Fruit fly (Drosophila melanogaster) whole organism, embryonic: Measurements from ENCODE around the gene Dok.

Experiments used
- CG10209 ChIP-seq: fragments of 200-800 bp; sonication (Bioruptor generic); optimal IDR thresholded peaks from 3 replicates; lab custom pipeline; 2017; ENCODE audit warnings: missing biosample characterization, mild to moderate bottlenecking, missing genetic modification characterization, missing genetic modification reagents
- CG1024 ChIP-seq: fragments of 200-800 bp; sonication (Bioruptor generic); IDR thresholded peaks from 2 replicates; pipeline ENCODE4 v1.3.6; 2022; ENCODE audit warnings: missing biosample characterization, missing genetic modification characterization
- CG10321 ChIP-seq: fragments of 200-800 bp; sonication (Bioruptor generic); IDR thresholded peaks from 2 replicates; pipeline ENCODE4 v1.3.6; 2022; ENCODE audit warnings: missing biosample characterization, missing genetic modification characterization
- CG12155 ChIP-seq: fragments of 200-800 bp; sonication (Bioruptor generic); optimal IDR thresholded peaks from 3 replicates; lab custom pipeline; 2016; ENCODE audit warnings: missing biosample characterization, missing genetic modification characterization
- CG1233 ChIP-seq: fragments of 200-800 bp; sonication (Bioruptor generic); optimal IDR thresholded peaks from 4 replicates; lab custom pipeline; 2018; ENCODE audit warnings: missing biosample characterization, mild to moderate bottlenecking, missing genetic modification characterization
- CG13287 ChIP-seq: fragments of 200-800 bp; sonication (Bioruptor generic); IDR thresholded peaks from 2 replicates; pipeline ENCODE4 v1.3.6; 2022; ENCODE audit warnings: missing biosample characterization, missing genetic modification characterization; ENCODE audit not compliant: partially characterized antibody
- CG13624 ChIP-seq: fragments of 200-800 bp; sonication (Bioruptor generic); optimal IDR thresholded peaks from 2 replicates; lab custom pipeline; 2016; ENCODE audit warnings: missing biosample characterization, missing genetic modification characterization
- CG15696 ChIP-seq: fragments of 200-800 bp; sonication (Bioruptor generic); optimal IDR thresholded peaks from 2 replicates; lab custom pipeline; 2019; ENCODE audit warnings: missing biosample characterization, mild to moderate bottlenecking, missing genetic modification characterization, moderate library complexity
- CG17385 ChIP-seq: fragments of 200-800 bp; sonication (Bioruptor generic); optimal IDR thresholded peaks from 3 replicates; lab custom pipeline; 2018; ENCODE audit warnings: missing biosample characterization, mild to moderate bottlenecking, missing genetic modification characterization
- CG18599 ChIP-seq: fragments of 200-800 bp; sonication (Bioruptor generic); optimal IDR thresholded peaks from 3 replicates; lab custom pipeline; 2017; ENCODE audit warnings: missing biosample characterization, missing genetic modification characterization, mild to moderate bottlenecking, moderate library complexity, missing genetic modification reagents
- CG2116 ChIP-seq: fragments of 200-800 bp; sonication (Bioruptor generic); optimal IDR thresholded peaks from 3 replicates; lab custom pipeline; 2018; ENCODE audit warnings: missing biosample characterization, mild to moderate bottlenecking, missing genetic modification characterization
- CG2202 ChIP-seq: fragments of 200-800 bp; sonication (Bioruptor generic); optimal IDR thresholded peaks from 2 replicates; lab custom pipeline; 2018; ENCODE audit warnings: missing biosample characterization, mild to moderate bottlenecking, missing genetic modification characterization
- CG30403 ChIP-seq: fragments of 200-800 bp; sonication (Bioruptor generic); optimal IDR thresholded peaks from 3 replicates; lab custom pipeline; 2016; ENCODE audit warnings: missing biosample characterization, missing genetic modification characterization
- CG3407 ChIP-seq: fragments of 200-800 bp; sonication (Bioruptor generic); optimal IDR thresholded peaks from 2 replicates; lab custom pipeline; 2018; ENCODE audit warnings: missing biosample characterization, mild to moderate bottlenecking, missing genetic modification characterization
- CG3847 ChIP-seq: fragments of 200-800 bp; sonication (Bioruptor generic); IDR thresholded peaks from 2 replicates; pipeline ENCODE4 v1.3.6; 2022; ENCODE audit warnings: missing biosample characterization, missing genetic modification characterization
- CG4360 ChIP-seq: fragments of 200-800 bp; sonication (Bioruptor generic); IDR thresholded peaks from 2 replicates; pipeline ENCODE4 v1.3.6; 2022; ENCODE audit warnings: missing biosample characterization, missing genetic modification characterization
- CG6254 ChIP-seq: fragments of 200-800 bp; sonication (Bioruptor generic); optimal IDR thresholded peaks from 3 replicates; lab custom pipeline; 2017; ENCODE audit warnings: mild to moderate bottlenecking, missing biosample characterization, missing genetic modification reagents, missing genetic modification characterization
- CG8388 ChIP-seq: fragments of 200-800 bp; sonication (Bioruptor generic); optimal IDR thresholded peaks from 2 replicates; lab custom pipeline; 2019; ENCODE audit warnings: missing biosample characterization, mild to moderate bottlenecking, missing genetic modification characterization, moderate library complexity
- CG9437 ChIP-seq: fragments of 200-800 bp; sonication (Bioruptor generic); optimal IDR thresholded peaks from 2 replicates; lab custom pipeline; 2018; ENCODE audit warnings: missing biosample characterization, mild to moderate bottlenecking, missing genetic modification characterization
- D19A ChIP-seq: fragments of 200-800 bp; optimal IDR thresholded peaks from 3 replicates; lab custom pipeline; 2019; ENCODE audit warnings: missing biosample characterization, mild to moderate bottlenecking, missing genetic modification characterization, moderate library complexity
- Dbx ChIP-seq: fragments of 200-800 bp; sonication (Bioruptor generic); IDR thresholded peaks from 3 replicates; pipeline ENCODE4 v1.3.6; 2022; ENCODE audit warnings: missing biosample characterization, missing genetic modification characterization
- Dll ChIP-seq: fragments of 200-800 bp; sonication (Bioruptor generic); IDR thresholded peaks from 4 replicates; pipeline ENCODE4 v1.3.6; 2022; ENCODE audit warnings: missing biosample characterization, missing genetic modification characterization; ENCODE audit not compliant: partially characterized antibody
- Dref ChIP-seq: fragments of 200-800 bp; sonication (Bioruptor generic); IDR thresholded peaks from 2 replicates; pipeline ENCODE4 v1.3.6; 2022; ENCODE audit warnings: missing biosample characterization, missing genetic modification characterization
- E2f2 ChIP-seq: fragments of 200-800 bp; sonication (Bioruptor generic); IDR thresholded peaks from 2 replicates; pipeline ENCODE4 v1.3.6; 2022; ENCODE audit warnings: missing biosample characterization, missing genetic modification characterization
- Hmx ChIP-seq: fragments of 200-800 bp; sonication (Bioruptor generic); optimal IDR thresholded peaks from 2 replicates; lab custom pipeline; 2016; ENCODE audit warnings: missing biosample characterization, missing genetic modification characterization
- Max ChIP-seq: fragments of 200-800 bp; sonication (Bioruptor generic); optimal IDR thresholded peaks from 2 replicates; lab custom pipeline; 2016; ENCODE audit warnings: missing biosample characterization, mild to moderate bottlenecking, missing genetic modification characterization
- Mes4 ChIP-seq: fragments of 200-800 bp; sonication (Bioruptor generic); optimal IDR thresholded peaks from 2 replicates; lab custom pipeline; 2016; ENCODE audit warnings: missing biosample characterization, missing genetic modification characterization
- Myb ChIP-seq: fragments of 200-800 bp; sonication (Bioruptor generic); optimal IDR thresholded peaks from 2 replicates; lab custom pipeline; 2016; ENCODE audit warnings: missing biosample characterization, missing genetic modification characterization
- Nf-YC ChIP-seq: fragments of 200-800 bp; optimal IDR thresholded peaks from 3 replicates; lab custom pipeline; 2019; ENCODE audit warnings: missing biosample characterization, mild to moderate bottlenecking, missing genetic modification characterization, moderate library complexity
- Poxn ChIP-seq: fragments of 200-800 bp; sonication (Bioruptor generic); IDR thresholded peaks from 2 replicates; pipeline ENCODE4 v1.3.6; 2022; ENCODE audit warnings: missing biosample characterization, missing genetic modification characterization
- Side ChIP-seq: fragments of 200-800 bp; sonication (Bioruptor generic); optimal IDR thresholded peaks from 2 replicates; lab custom pipeline; 2016; ENCODE audit warnings: missing biosample characterization, missing genetic modification characterization
- Usf ChIP-seq: fragments of 200-800 bp; sonication (Bioruptor generic); optimal IDR thresholded peaks from 2 replicates; lab custom pipeline; 2017; ENCODE audit warnings: missing genotype, missing biosample characterization, missing genetic modification characterization
- ab ChIP-seq: fragments of 200-800 bp; sonication (Bioruptor generic); optimal IDR thresholded peaks from 2 replicates; lab custom pipeline; 2016; ENCODE audit warnings: missing biosample characterization, missing genetic modification characterization
- bcd ChIP-seq: fragments of 200-800 bp; sonication (Bioruptor generic); optimal IDR thresholded peaks from 2 replicates; lab custom pipeline; 2017; ENCODE audit warnings: missing biosample characterization, mild to moderate bottlenecking, missing genetic modification characterization
- br ChIP-seq: fragments of >200 bp; optimal IDR thresholded peaks from 2 replicates; lab custom pipeline; 2017
- chif ChIP-seq, 2 experiments: fragments of 200-800 bp; sonication (Bioruptor generic); optimal IDR thresholded peaks; 3 replicates each; lab custom pipeline; 2016; ENCODE audit warnings: missing biosample characterization in 2 of 2, missing genetic modification characterization in 2 of 2
- crc ChIP-seq: fragments of 200-800 bp; sonication (Bioruptor generic); optimal IDR thresholded peaks from 2 replicates; lab custom pipeline; 2016; ENCODE audit warnings: missing biosample characterization, missing genetic modification characterization
- eve ChIP-seq, 2 experiments: fragments of >200 bp; optimal IDR thresholded peaks; 2 replicates each; lab custom pipeline; 2017; ENCODE audit warnings: missing biosample characterization in 2 of 2, missing genetic modification characterization in 2 of 2
- fd102C ChIP-seq: fragments of 200-800 bp; sonication (Bioruptor generic); optimal IDR thresholded peaks from 2 replicates; lab custom pipeline; 2018; ENCODE audit warnings: missing biosample characterization, mild to moderate bottlenecking, missing genetic modification characterization, moderate library complexity
- gce ChIP-seq: fragments of 200-800 bp; sonication (Bioruptor generic); IDR thresholded peaks from 3 replicates; pipeline ENCODE4 v1.3.6; 2022; ENCODE audit warnings: missing biosample characterization, missing genetic modification characterization
- otp ChIP-seq: fragments of 200-800 bp; sonication (Bioruptor generic); IDR thresholded peaks from 3 replicates; pipeline ENCODE4, ENCODE4 v1.3.6; 2022; ENCODE audit warnings: missing biosample characterization, missing genetic modification characterization
- pb ChIP-seq: fragments of 200-800 bp; sonication (Bioruptor generic); optimal IDR thresholded peaks from 3 replicates; lab custom pipeline; 2016; ENCODE audit warnings: missing biosample characterization, missing genetic modification characterization
- psq ChIP-seq: fragments of 200-800 bp; sonication (Bioruptor generic); optimal IDR thresholded peaks from 2 replicates; lab custom pipeline; 2017; ENCODE audit warnings: missing biosample characterization, missing genetic modification characterization
- sens ChIP-seq: fragments of 200-800 bp; sonication (Bioruptor generic); peaks from one replicate; lab custom pipeline; 2016; ENCODE audit warnings: missing biosample characterization, missing genetic modification characterization
- so ChIP-seq: fragments of 200-800 bp; sonication (Bioruptor generic); IDR thresholded peaks from 3 replicates; pipeline ENCODE4 v1.3.6; 2022; ENCODE audit warnings: missing biosample characterization, missing genetic modification characterization
- sob ChIP-seq: fragments of 200-800 bp; sonication (Bioruptor generic); IDR thresholded peaks from 2 replicates; pipeline ENCODE4 v1.3.6; 2022; ENCODE audit warnings: missing biosample characterization, missing genetic modification characterization
- sqz ChIP-seq: fragments of 200-800 bp; sonication (Bioruptor generic); optimal IDR thresholded peaks from 3 replicates; lab custom pipeline; 2018; ENCODE audit warnings: missing biosample characterization, mild to moderate bottlenecking, missing genetic modification characterization
- sug ChIP-seq: fragments of 200-800 bp; optimal IDR thresholded peaks from 2 replicates; lab custom pipeline; 2019; ENCODE audit warnings: missing biosample characterization, mild to moderate bottlenecking, missing genetic modification characterization, moderate library complexity
- unpg ChIP-seq: fragments of 200-800 bp; sonication (Bioruptor generic); optimal IDR thresholded peaks from 3 replicates; lab custom pipeline; 2018; ENCODE audit warnings: missing biosample characterization, mild to moderate bottlenecking, missing genetic modification characterization, moderate library complexity
- usp ChIP-seq: fragments of >200 bp; optimal IDR thresholded peaks from 2 replicates; lab custom pipeline; 2017; ENCODE audit warnings: missing biosample characterization, missing genetic modification characterization
- zen2 ChIP-seq: fragments of 200-800 bp; sonication (Bioruptor generic); IDR thresholded peaks from 3 replicates; pipeline ENCODE4 v1.3.6; 2022; ENCODE audit warnings: missing biosample characterization, missing genetic modification characterization; ENCODE audit not compliant: partially characterized antibody

Gene Dok

DNA sequence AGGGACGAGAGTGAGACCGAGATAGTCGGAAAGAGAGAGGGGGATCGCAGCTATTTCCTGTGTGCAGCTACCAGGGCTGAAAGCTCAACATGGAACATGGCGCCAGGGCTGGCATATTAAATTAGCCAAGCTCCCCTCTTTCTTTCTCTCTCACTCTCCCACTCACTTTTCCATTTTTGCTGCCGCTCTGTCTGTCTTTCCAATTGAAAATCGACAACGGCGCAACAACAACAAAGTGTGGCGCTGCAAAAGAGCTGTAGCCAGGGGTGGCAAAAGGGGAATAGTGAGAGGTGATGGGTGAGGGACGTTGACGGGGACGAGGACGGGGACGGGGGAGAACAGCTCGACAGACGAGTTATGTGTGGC, 23.7 kb upstream of the Dok start (continued):
- no peak for TF ChIP-seq CG9437 (GFP tag; lab: Kevin White, UChicago)
- no peak for TF ChIP-seq Side (GFP tag; lab: Kevin White, UChicago)
- no peak for TF ChIP-seq CG3847
- no peak for TF ChIP-seq Max (GFP tag; lab: Kevin White, UChicago)
- TF ChIP-seq CG6254, result no peak
- TF ChIP-seq CG12155 (GFP tag; lab: Kevin White, UChicago), result no peak
- no peak for TF ChIP-seq chif (GFP tag; optimal IDR thresholded peaks at IDR 0.05; lab: Kevin White, UChicago)
- TF ChIP-seq Usf, result no peak
- no peak for TF ChIP-seq crc
- no peak for TF ChIP-seq usp (GFP tag; lab: Kevin White, UChicago)
- TF ChIP-seq CG15696, result no peak
- TF ChIP-seq eve (GFP tag; optimal IDR thresholded peaks at IDR 0.05; lab: Kevin White, UChicago), result no peak
- TF ChIP-seq CG17385, result no peak
- TF ChIP-seq Dref (GFP tag; lab: Robert Waterston, UW), result no peak
- peak; percentile 9 for TF ChIP-seq D19A (tag; lab: Kevin White, UChicago)
- peak; percentile 8 for TF ChIP-seq Myb (GFP tag; lab: Kevin White, UChicago)
- no peak for TF ChIP-seq E2f2 (GFP tag; lab: Robert Waterston, UW)
- no peak for TF ChIP-seq sob (GFP tag; lab: Robert Waterston, UW)
- TF ChIP-seq CG2202 (tag; lab: Kevin White, UChicago), result no peak
- TF ChIP-seq CG1024 (GFP tag; lab: Robert Waterston, UW), result no peak
- TF ChIP-seq Hmx (GFP tag; lab: Kevin White, UChicago), result no peak
- TF ChIP-seq sqz (GFP tag; lab: Kevin White, UChicago), result no peak
- peak; percentile 29 for TF ChIP-seq Nf-YC (tag; lab: Kevin White, UChicago)
- TF ChIP-seq, all 482 proteins: peak for 78

DNA sequence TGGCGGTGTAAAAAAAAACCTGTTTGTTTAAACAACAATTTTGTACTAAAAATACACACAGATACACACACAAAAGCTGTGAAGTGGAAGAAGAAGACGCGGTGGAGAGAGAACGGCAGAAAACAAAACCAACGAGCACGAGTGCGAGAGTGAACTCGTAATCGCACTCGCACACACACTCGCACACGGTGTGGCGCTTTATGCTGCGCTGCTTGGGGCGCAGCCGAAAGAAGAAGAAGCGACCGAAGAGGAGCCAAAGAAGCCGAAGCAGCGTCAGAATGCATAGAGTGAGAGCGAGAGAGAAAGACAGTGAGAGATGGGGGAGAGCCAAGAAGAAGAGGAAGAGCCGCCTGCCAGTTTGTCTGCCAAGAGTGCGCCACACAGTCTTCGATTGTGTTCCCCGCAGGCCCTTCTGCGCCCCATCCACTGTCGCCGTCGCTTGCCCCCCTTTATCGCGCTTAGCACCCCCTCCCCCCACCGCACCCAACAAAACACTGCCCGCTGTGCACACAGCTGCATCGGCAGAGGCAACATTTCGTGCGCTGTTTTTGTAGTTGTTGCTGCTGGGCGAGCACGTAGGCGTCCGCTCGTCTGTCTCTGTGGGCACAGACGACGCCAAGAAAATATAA, 23.2 kb upstream of the Dok start:
- TF ChIP-seq CG13287 (GFP tag; lab: Robert Waterston, UW) (no peak), eve (GFP tag; optimal IDR thresholded peaks at IDR 0.05; lab: Kevin White, UChicago) (no peak), gce (GFP tag; lab: Robert Waterston, UW) (no peak; the same call in 2 of the 3 replicates), psq (GFP tag; lab: Kevin White, UChicago) (peak; percentile 46), CG18599 (peak; percentile 31), Hmx (GFP tag; lab: Kevin White, UChicago) (no peak), CG1233 (GFP tag; lab: Kevin White, UChicago) (no peak), Dbx (GFP tag; lab: Robert Waterston, UW) (no peak), CG13624 (GFP tag; lab: Kevin White, UChicago) (no peak), unpg (GFP tag; lab: Kevin White, UChicago) (no peak), pb (GFP tag; lab: Kevin White, UChicago) (no peak), CG10209 (GFP tag; lab: Kevin White, UChicago) (no peak), otp (0 out of 3 replicates have a peak, but pooled peaks have one; percentile 19), CG10321 (GFP tag; lab: Robert Waterston, UW) (no peak), CG30403 (GFP tag; lab: Kevin White, UChicago) (no peak), zen2 (no peak), so (GFP tag; lab: Robert Waterston, UW) (no peak), CG4360 (GFP tag; lab: Robert Waterston, UW) (peak; percentile 64), sug (peak; percentile 73), CG3407 (no peak), sens (GFP tag; lab: Kevin White, UChicago) (no peak), CG8388 (GFP tag; lab: Kevin White, UChicago) (no peak), br (lab: Kevin White, UChicago) (no peak), Dll (GFP tag; lab: Robert Waterston, UW) (no peak), fd102C (no peak), Mes4 (GFP tag; lab: Kevin White, UChicago) (no peak), Poxn (GFP tag; lab: Robert Waterston, UW) (no peak), bcd (GFP tag; lab: Kevin White, UChicago) (no peak), CG2116 (no peak), ab (no peak)
